Fruit fly (Drosophila melanogaster) whole organism, embryonic: Measurements from ENCODE around the gene RpL24.

Source experiments
- Bgb ChIP-seq: fragments of 200-800 bp; sonication (Bioruptor generic); IDR thresholded peaks from 2 replicates; pipeline ENCODE4 v1.3.6; 2022; ENCODE audit warnings: missing biosample characterization, missing genetic modification characterization; ENCODE audit not compliant: partially characterized antibody
- CG1024 ChIP-seq: fragments of 200-800 bp; sonication (Bioruptor generic); IDR thresholded peaks from 2 replicates; pipeline ENCODE4 v1.3.6; 2022; ENCODE audit warnings: missing biosample characterization, missing genetic modification characterization
- CG10959 ChIP-seq: fragments of 200-800 bp; sonication (Bioruptor generic); IDR thresholded peaks from 2 replicates; pipeline ENCODE4 v1.3.6; 2022; ENCODE audit warnings: missing biosample characterization, missing genetic modification characterization
- CG11247 ChIP-seq: fragments of 200-800 bp; sonication (Bioruptor generic); IDR thresholded peaks from 2 replicates; pipeline ENCODE4 v1.3.6; 2022; ENCODE audit warnings: missing biosample characterization, missing genetic modification characterization
- CG12659 ChIP-seq: fragments of 200-800 bp; sonication (Bioruptor generic); optimal IDR thresholded peaks from 3 replicates; lab custom pipeline; 2017; ENCODE audit warnings: mild to moderate bottlenecking, missing biosample characterization, missing genetic modification reagents, missing genetic modification characterization
- CG16779 ChIP-seq: fragments of 200-800 bp; sonication (Bioruptor generic); IDR thresholded peaks from 2 replicates; pipeline ENCODE4 v1.3.6; 2022; ENCODE audit warnings: missing biosample characterization, missing genetic modification characterization
- CG17612 ChIP-seq: fragments of 200-800 bp; sonication (Bioruptor generic); IDR thresholded peaks from 2 replicates; pipeline ENCODE4 v1.3.6; 2022; ENCODE audit warnings: missing biosample characterization, missing genetic modification characterization
- CG18262 ChIP-seq: fragments of 200-800 bp; optimal IDR thresholded peaks from 3 replicates; lab custom pipeline; 2019; ENCODE audit warnings: missing biosample characterization, mild to moderate bottlenecking, missing genetic modification characterization, moderate library complexity
- CG18599 ChIP-seq: fragments of 200-800 bp; sonication (Bioruptor generic); optimal IDR thresholded peaks from 3 replicates; lab custom pipeline; 2017; ENCODE audit warnings: missing biosample characterization, missing genetic modification characterization, mild to moderate bottlenecking, moderate library complexity, missing genetic modification reagents
- CG2889 ChIP-seq: fragments of 200-800 bp; sonication (Bioruptor generic); IDR thresholded peaks from 3 replicates; pipeline ENCODE4 v1.3.6; 2022; ENCODE audit warnings: missing biosample characterization, missing genetic modification characterization
- CG30403 ChIP-seq: fragments of 200-800 bp; sonication (Bioruptor generic); optimal IDR thresholded peaks from 3 replicates; lab custom pipeline; 2016; ENCODE audit warnings: missing biosample characterization, missing genetic modification characterization
- CG31365 ChIP-seq: fragments of 200-800 bp; sonication (Bioruptor generic); optimal IDR thresholded peaks from 2 replicates; lab custom pipeline; 2018; ENCODE audit warnings: missing biosample characterization, mild to moderate bottlenecking, missing genetic modification characterization
- CG3407 ChIP-seq: fragments of 200-800 bp; sonication (Bioruptor generic); optimal IDR thresholded peaks from 2 replicates; lab custom pipeline; 2018; ENCODE audit warnings: missing biosample characterization, mild to moderate bottlenecking, missing genetic modification characterization
- CG3847 ChIP-seq: fragments of 200-800 bp; sonication (Bioruptor generic); IDR thresholded peaks from 2 replicates; pipeline ENCODE4 v1.3.6; 2022; ENCODE audit warnings: missing biosample characterization, missing genetic modification characterization
- CG3995 ChIP-seq: fragments of 200-800 bp; sonication (Bioruptor generic); optimal IDR thresholded peaks from 3 replicates; lab custom pipeline; 2016; ENCODE audit warnings: missing biosample characterization, missing genetic modification characterization
- CG6654 ChIP-seq: fragments of 200-800 bp; sonication (Bioruptor generic); optimal IDR thresholded peaks from 2 replicates; lab custom pipeline; 2017; ENCODE audit warnings: missing biosample characterization, mild to moderate bottlenecking, missing genetic modification characterization
- CG6689 ChIP-seq: fragments of 200-800 bp; sonication (Bioruptor generic); IDR thresholded peaks from 2 replicates; pipeline ENCODE4 v1.3.6; 2022; ENCODE audit warnings: missing biosample characterization, missing genetic modification characterization
- CG7987 ChIP-seq: fragments of 200-800 bp; sonication (Bioruptor generic); optimal IDR thresholded peaks from 2 replicates; lab custom pipeline; 2018; ENCODE audit warnings: missing biosample characterization, mild to moderate bottlenecking, missing genetic modification characterization, moderate library complexity
- CG8478 ChIP-seq: fragments of >200 bp; optimal IDR thresholded peaks from 2 replicates; lab custom pipeline; 2018
- Chrac-16 ChIP-seq: fragments of 200-800 bp; sonication (Bioruptor generic); optimal IDR thresholded peaks from 3 replicates; lab custom pipeline; 2016; ENCODE audit warnings: missing biosample characterization, missing genetic modification characterization
- D19B ChIP-seq: fragments of 200-800 bp; sonication (Bioruptor generic); optimal IDR thresholded peaks from 2 replicates; lab custom pipeline; 2017; ENCODE audit warnings: missing biosample characterization, mild to moderate bottlenecking, missing genetic modification characterization
- Dfd ChIP-seq, 2 experiments: fragments of >200 bp; optimal IDR thresholded peaks; 2 replicates each; lab custom pipeline; 2017; ENCODE audit warnings: missing biosample characterization in 2 of 2, missing genetic modification characterization in 2 of 2
- Drgx ChIP-seq: fragments of 200-800 bp; sonication (Bioruptor generic); IDR thresholded peaks from 2 replicates; pipeline ENCODE4 v1.3.6; 2022; ENCODE audit warnings: missing biosample characterization, missing genetic modification characterization
- Fer1 ChIP-seq: fragments of 200-800 bp; sonication (Bioruptor generic); optimal IDR thresholded peaks from 2 replicates; lab custom pipeline; 2017; ENCODE audit warnings: missing biosample characterization, mild to moderate bottlenecking, missing genetic modification characterization
- HLH3B ChIP-seq: fragments of 200-800 bp; sonication (Bioruptor generic); IDR thresholded peaks from 2 replicates; pipeline ENCODE4 v1.3.6; 2022; ENCODE audit warnings: missing biosample characterization, missing genetic modification characterization
- HLH4C ChIP-seq: fragments of 200-800 bp; sonication (Bioruptor generic); IDR thresholded peaks from 3 replicates; pipeline ENCODE4 v1.3.6; 2022; ENCODE audit warnings: missing biosample characterization, missing genetic modification characterization; ENCODE audit not compliant: partially characterized antibody
- HLH54F ChIP-seq: fragments of 200-800 bp; sonication (Bioruptor generic); optimal IDR thresholded peaks from 3 replicates; lab custom pipeline; 2016; ENCODE audit warnings: missing biosample characterization, missing genetic modification characterization
- Jarid2 ChIP-seq: fragments of 200-800 bp; sonication (Bioruptor generic); optimal IDR thresholded peaks from 3 replicates; lab custom pipeline; 2017; ENCODE audit warnings: mild to moderate bottlenecking, missing biosample characterization, missing genetic modification reagents, missing genetic modification characterization
- MTF-1 ChIP-seq: fragments of 200-800 bp; sonication (Bioruptor generic); optimal IDR thresholded peaks from 2 replicates; lab custom pipeline; 2018; ENCODE audit warnings: missing biosample characterization, mild to moderate bottlenecking, missing genetic modification characterization, borderline replicate concordance
- Mes4 ChIP-seq: fragments of 200-800 bp; sonication (Bioruptor generic); optimal IDR thresholded peaks from 2 replicates; lab custom pipeline; 2016; ENCODE audit warnings: missing biosample characterization, missing genetic modification characterization
- Nf-YC ChIP-seq: fragments of 200-800 bp; optimal IDR thresholded peaks from 3 replicates; lab custom pipeline; 2019; ENCODE audit warnings: missing biosample characterization, mild to moderate bottlenecking, missing genetic modification characterization, moderate library complexity
- Ptx1 ChIP-seq: fragments of 200-800 bp; sonication (Bioruptor generic); IDR thresholded peaks from 2 replicates; pipeline ENCODE4 v1.3.6; 2022; ENCODE audit warnings: missing biosample characterization, missing genetic modification characterization
- Ssrp ChIP-seq: fragments of 200-800 bp; sonication (Bioruptor generic); optimal IDR thresholded peaks from 2 replicates; lab custom pipeline; 2018; ENCODE audit warnings: missing biosample characterization, mild to moderate bottlenecking, missing genetic modification characterization, moderate library complexity
- Tbp ChIP-seq: fragments of >200 bp; optimal IDR thresholded peaks from 2 replicates; lab custom pipeline; 2018; ENCODE audit warnings: missing biosample characterization, missing genetic modification characterization
- al ChIP-seq: fragments of 200-800 bp; sonication (Bioruptor generic); IDR thresholded peaks from 2 replicates; pipeline ENCODE4 v1.3.6; 2022; ENCODE audit warnings: missing biosample characterization, missing genetic modification characterization
- amos ChIP-seq: fragments of 200-800 bp; sonication (Bioruptor generic); IDR thresholded peaks from 2 replicates; pipeline ENCODE4 v1.3.6; 2022; ENCODE audit warnings: missing biosample characterization, missing genetic modification characterization; ENCODE audit not compliant: partially characterized antibody
- ap ChIP-seq: fragments of 200-800 bp; sonication (Bioruptor generic); IDR thresholded peaks from 2 replicates; pipeline ENCODE4 v1.3.6; 2022; ENCODE audit warnings: missing biosample characterization, missing genetic modification characterization
- ase ChIP-seq: fragments of 200-800 bp; sonication (Bioruptor generic); IDR thresholded peaks from 3 replicates; pipeline ENCODE4 v1.3.6; 2022; ENCODE audit warnings: missing biosample characterization, missing genetic modification characterization
- bab2 ChIP-seq: fragments of 200-800 bp; sonication (Bioruptor generic); optimal IDR thresholded peaks from 2 replicates; lab custom pipeline; 2016; ENCODE audit warnings: missing biosample characterization, missing genetic modification characterization
- cwo ChIP-seq: fragments of 200-800 bp; sonication (Bioruptor generic); optimal IDR thresholded peaks from 3 replicates; lab custom pipeline; 2017; ENCODE audit warnings: missing biosample characterization, missing genetic modification characterization, mild to moderate bottlenecking, moderate library complexity, missing genetic modification reagents
- dimm ChIP-seq: fragments of 200-800 bp; sonication (Bioruptor generic); IDR thresholded peaks from 2 replicates; pipeline ENCODE4 v1.3.6; 2022; ENCODE audit warnings: missing biosample characterization, missing genetic modification characterization
- fd64A ChIP-seq: fragments of 200-800 bp; sonication (Bioruptor generic); optimal IDR thresholded peaks from 3 replicates; lab custom pipeline; 2018; ENCODE audit warnings: missing biosample characterization, mild to moderate bottlenecking, missing genetic modification characterization
- kni ChIP-seq: fragments of 200-800 bp; sonication (Bioruptor generic); optimal IDR thresholded peaks from 3 replicates; lab custom pipeline; 2017; ENCODE audit warnings: mild to moderate bottlenecking, missing biosample characterization, missing genetic modification reagents, missing genetic modification characterization
- nau ChIP-seq: fragments of 200-800 bp; sonication (Bioruptor generic); optimal IDR thresholded peaks from 3 replicates; lab custom pipeline; 2017; ENCODE audit warnings: missing biosample characterization, mild to moderate bottlenecking, missing genetic modification characterization, missing genetic modification reagents
- pho ChIP-seq: fragments of 200-800 bp; sonication (Bioruptor generic); optimal IDR thresholded peaks from 2 replicates; lab custom pipeline; 2016; ENCODE audit warnings: missing biosample characterization, missing genetic modification characterization
- sc ChIP-seq, 3 experiments: fragments of >200 bp in 2 of 3; fragments of 200-800 bp in 1 of 3; sonication (Bioruptor generic) in 1 of 3; optimal IDR thresholded peaks; 2 replicates in 2 of 3; 3 replicates in 1 of 3; lab custom pipeline; 2017; ENCODE audit warnings: mild to moderate bottlenecking in 1 of 3, missing biosample characterization in 1 of 3, missing genetic modification characterization in 1 of 3, missing genetic modification reagents in 1 of 3
- vvl ChIP-seq: fragments of 200-800 bp; sonication (Bioruptor generic); IDR thresholded peaks from 2 replicates; pipeline ENCODE4 v1.3.6; 2022; ENCODE audit warnings: missing biosample characterization, missing genetic modification characterization

Gene RpL24

dm6 chr2L:13378488-13378964 is 16.4 kb downstream of the RpL24 start, which contains the start of the genes CG9302 and beta'COP (continued):
- TF ChIP-seq Drgx (GFP tag; lab: Robert Waterston, UW): no peak
- TF ChIP-seq sc (optimal IDR thresholded peaks at IDR 0.05; lab: Kevin White, UChicago): no peak
- TF ChIP-seq sc (GFP tag; optimal IDR thresholded peaks at IDR 0.05; lab: Kevin White, UChicago): peak; percentile 39
- peak; percentile 60 for TF ChIP-seq Fer1 (GFP tag; lab: Kevin White, UChicago)
- TF ChIP-seq CG8478 (lab: Kevin White, UChicago): no peak
- TF ChIP-seq CG18262 (tag; lab: Kevin White, UChicago): peak; percentile 74
- TF ChIP-seq Chrac-16 (GFP tag; lab: Kevin White, UChicago): peak; percentile 66
- no peak for TF ChIP-seq CG16779
- peak; percentile 21 for TF ChIP-seq CG3995 (GFP tag; lab: Kevin White, UChicago)
- peak; percentile 83 for TF ChIP-seq CG30403
- no peak for TF ChIP-seq Tbp (GFP tag; lab: Kevin White, UChicago)
- no peak for TF ChIP-seq kni (GFP tag; lab: Kevin White, UChicago)
- TF ChIP-seq dimm (GFP tag; lab: Robert Waterston, UW): no peak
- TF ChIP-seq Ssrp: peak; percentile 58
- peak; percentile 39 for TF ChIP-seq CG11247 (GFP tag; lab: Robert Waterston, UW)
- TF ChIP-seq Mes4 (GFP tag; lab: Kevin White, UChicago): no peak
- TF ChIP-seq Nf-YC (tag; lab: Kevin White, UChicago): peak; percentile 79
- peak; percentile 72; the same call in 1 of the 2 replicates for TF ChIP-seq CG3847 (GFP tag; lab: Robert Waterston, UW)
- peak; percentile 5 for TF ChIP-seq CG6654
- TF ChIP-seq al (GFP tag; lab: Robert Waterston, UW): peak; percentile 59; the same call in 1 of the 2 replicates
- TF ChIP-seq amos (GFP tag; lab: Robert Waterston, UW): peak; percentile 63
- no peak for TF ChIP-seq CG1024 (GFP tag; lab: Robert Waterston, UW)
- TF ChIP-seq CG17612: no peak
- no peak for TF ChIP-seq HLH3B (GFP tag; lab: Robert Waterston, UW)
- peak; percentile 72 for TF ChIP-seq HLH4C (GFP tag; lab: Robert Waterston, UW)
- TF ChIP-seq Bgb (GFP tag; lab: Robert Waterston, UW): peak; percentile 62
- TF ChIP-seq CG6689: peak; percentile 56
- TF ChIP-seq CG31365 (tag; lab: Kevin White, UChicago): no peak
- TF ChIP-seq ase: no peak; the same call in 2 of the 3 replicates
- TF ChIP-seq Dfd (GFP tag; optimal IDR thresholded peaks at IDR 0.05; lab: Kevin White, UChicago): no peak
- no peak for TF ChIP-seq vvl (GFP tag; lab: Robert Waterston, UW)
- TF ChIP-seq Ptx1: peak; percentile 70
- no peak for TF ChIP-seq CG3407 (GFP tag; lab: Kevin White, UChicago)
- TF ChIP-seq CG18599 (GFP tag; lab: Kevin White, UChicago): no peak
- no peak for TF ChIP-seq D19B (GFP tag; lab: Kevin White, UChicago)
- no peak for TF ChIP-seq nau
- no peak for TF ChIP-seq cwo (GFP tag; lab: Kevin White, UChicago)
- no peak for TF ChIP-seq CG2889 (GFP tag; lab: Robert Waterston, UW)
- no peak for TF ChIP-seq ap (GFP tag; lab: Robert Waterston, UW)
- TF ChIP-seq Jarid2 (GFP tag; lab: Kevin White, UChicago): no peak
- no peak for TF ChIP-seq fd64A (GFP tag; lab: Kevin White, UChicago)
- peak; percentile 89 for TF ChIP-seq CG12659 (GFP tag; lab: Kevin White, UChicago)
- peak; percentile 48 for TF ChIP-seq bab2 (GFP tag; lab: Kevin White, UChicago)
- no peak for TF ChIP-seq MTF-1 (GFP tag; lab: Kevin White, UChicago)
- TF ChIP-seq pho: peak; percentile 50
- peak; percentile 33 for TF ChIP-seq CG7987 (GFP tag; lab: Kevin White, UChicago)
- TF ChIP-seq HLH54F (GFP tag; lab: Kevin White, UChicago): peak; percentile 51
- TF ChIP-seq CG10959: no peak
- TF ChIP-seq, all 482 proteins: peak for 252
